Fruit fly (Drosophila melanogaster): ENCODE measurements around the gene Ir67a.

dm6 chr3L:9509037-9509830 lies 34.6 kb downstream of the Ir67a start, which contains the start of gene CG3408:
- TF ChIP-seq CG12605 (GFP tag; IDR thresholded peaks at IDR 0.05), result no peak; the same call in 1 of the 2 replicates
- 0 out of 2 replicates have a peak, but pooled peaks have one; percentile 35 for TF ChIP-seq Ets98B (GFP tag; IDR thresholded peaks at IDR 0.05)
- no peak for TF ChIP-seq CG9948 (tag; optimal IDR thresholded peaks at IDR 0.05)
- TF ChIP-seq EcR (GFP tag; optimal IDR thresholded peaks at IDR 0.05), result peak; percentile 57
- no peak for TF ChIP-seq Pif1B (GFP tag; optimal IDR thresholded peaks at IDR 0.05)
- TF ChIP-seq CG4496 (GFP tag; IDR thresholded peaks at IDR 0.05), result peak; percentile 65; the same call in 2 of the 3 replicates
- peak; percentile 23 for TF ChIP-seq gl (tag; optimal IDR thresholded peaks at IDR 0.05)
- peak; percentile 37 for TF ChIP-seq Pif1A (GFP tag; optimal IDR thresholded peaks at IDR 0.05)
- no peak for TF ChIP-seq CG34367 (tag; optimal IDR thresholded peaks at IDR 0.05)
- no peak for TF ChIP-seq CG8301 (tag; optimal IDR thresholded peaks at IDR 0.05)

Data from whole organism, pupa.